Fruit fly (Drosophila melanogaster) whole organism: ENCODE data around the gene CG15773.

Source experiments
- EcR ChIP-seq, 2 experiments: fragments of >200 bp; optimal IDR thresholded peaks; 2 replicates each; lab custom pipeline; 2017; ENCODE audit warnings: missing biosample characterization in 2 of 2, missing genetic modification characterization in 2 of 2, missing genetic modification reagents in 2 of 2
- pan ChIP-seq: fragments of >200 bp; optimal IDR thresholded peaks from 2 replicates; lab custom pipeline; 2017
- psq ChIP-seq: fragments of >200 bp; optimal IDR thresholded peaks from 2 replicates; lab custom pipeline; 2017

DNA sequence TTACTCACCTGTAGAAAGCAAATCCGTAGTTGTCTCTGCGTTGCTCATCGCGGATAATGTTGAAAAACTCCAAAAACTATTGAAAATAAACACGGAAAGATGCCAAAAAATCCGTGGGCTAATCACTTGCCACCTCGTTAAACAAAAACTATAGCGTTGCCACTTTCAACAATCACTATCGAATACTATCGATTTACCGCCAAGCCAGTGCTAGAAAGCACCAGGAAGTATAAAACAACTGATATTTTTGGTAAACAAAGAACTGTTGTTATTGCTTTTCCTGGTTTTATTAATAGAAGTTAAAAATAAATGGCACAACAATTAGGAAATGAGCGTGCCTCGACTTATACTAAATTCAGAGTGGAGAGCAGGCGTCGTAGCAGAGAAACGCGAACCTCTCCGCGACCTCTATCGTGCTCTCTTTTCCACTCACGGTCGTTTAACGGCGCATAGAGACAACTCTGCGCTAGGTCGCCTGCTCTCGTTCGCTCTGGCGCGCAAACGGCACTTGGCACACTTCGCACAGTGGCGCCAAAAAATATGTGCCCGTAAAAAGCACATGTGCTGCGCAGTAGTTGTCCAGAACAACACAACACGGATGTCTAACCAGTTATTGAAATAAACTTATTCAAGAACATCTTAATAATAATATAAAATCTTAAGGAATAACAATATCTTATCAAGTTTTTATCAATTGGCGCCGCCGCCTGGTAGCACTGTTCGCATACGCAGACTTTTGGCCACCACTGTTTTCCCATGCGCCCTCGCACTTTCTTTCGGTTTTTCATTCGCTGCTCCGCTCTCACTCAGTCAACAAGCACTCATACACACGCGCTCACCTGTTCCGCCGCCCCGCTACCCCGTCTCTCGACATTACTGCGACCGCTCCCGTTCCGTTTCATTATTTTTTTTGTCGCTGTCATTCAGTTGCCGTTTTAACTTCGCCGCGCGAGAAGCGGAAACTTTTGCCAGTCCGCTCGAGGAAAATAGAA lies 22.6 kb downstream of the CG15773 start, which contains the start of the genes lin-52 and CG15771:
- TF ChIP-seq pan (no peak), EcR (GFP tag; optimal IDR thresholded peaks at IDR 0.05; lab: Kevin White, UChicago) (no peak), psq (no peak)
